Worm (Caenorhabditis elegans) whole organism, L3 larva: ENCODE data around the gene ttbk-4.

ENCODE experiments used
- R02D3.7 ChIP-seq: fragments of 150-350 bp; optimal IDR thresholded peaks from 2 replicates; lab custom pipeline; 2014; ENCODE audit warnings: missing biosample characterization, missing genetic modification characterization
- ZK546.5 ChIP-seq: sonication (generic microtip); optimal IDR thresholded peaks from 2 replicates; lab custom pipeline; 2017; ENCODE audit warnings: missing biosample characterization, missing genetic modification characterization
- aly-2 ChIP-seq: fragments of 150-350 bp; optimal IDR thresholded peaks from 2 replicates; lab custom pipeline; 2014; ENCODE audit warnings: missing biosample characterization, missing genetic modification characterization
- ama-1 ChIP-seq: fragments of 150-350 bp; optimal IDR thresholded peaks from 2 replicates; lab custom pipeline; 2018
- ceh-82 ChIP-seq: fragments of 150-350 bp; optimal IDR thresholded peaks from 2 replicates; lab custom pipeline; 2014; ENCODE audit warnings: missing biosample characterization, missing genetic modification characterization
- ceh-9 ChIP-seq: sonication (generic microtip); optimal IDR thresholded peaks from 2 replicates; lab custom pipeline; 2018; ENCODE audit warnings: missing biosample characterization, missing genetic modification characterization
- daf-12 ChIP-seq: fragments of 150-350 bp; optimal IDR thresholded peaks from 2 replicates; lab custom pipeline; 2014; ENCODE audit warnings: missing biosample characterization, missing genetic modification reagents, missing genetic modification characterization
- egl-27 ChIP-seq: sonication (generic microtip); optimal IDR thresholded peaks from 4 replicates; lab custom pipeline; 2017; ENCODE audit warnings: missing biosample characterization, missing genetic modification reagents, missing genetic modification characterization
- elt-1 ChIP-seq: fragments of 150-350 bp; optimal IDR thresholded peaks from 2 replicates; lab custom pipeline; 2014; ENCODE audit warnings: missing biosample characterization, missing genetic modification characterization
- elt-2 ChIP-seq: sonication (generic microtip); optimal IDR thresholded peaks from 2 replicates; lab custom pipeline; 2016; ENCODE audit warnings: missing genetic modification reagents, mild to moderate bottlenecking, missing genetic modification characterization, missing compliant biosample characterization
- eor-1 ChIP-seq, 2 experiments: fragments of 150-350 bp; optimal IDR thresholded peaks; 2 replicates each; lab custom pipeline; 2014 to 2018; ENCODE audit warnings: missing biosample characterization in 2 of 2, missing genetic modification characterization in 2 of 2
- fkh-10 ChIP-seq: sonication (generic microtip); optimal IDR thresholded peaks from 2 replicates; lab custom pipeline; 2017; ENCODE audit warnings: missing biosample characterization, missing genetic modification reagents, missing genetic modification characterization
- fkh-2 ChIP-seq: fragments of 150-350 bp; optimal IDR thresholded peaks from 2 replicates; lab custom pipeline; 2014; ENCODE audit warnings: missing biosample characterization, missing genetic modification reagents, missing genetic modification characterization
- fos-1 ChIP-seq: fragments of 150-350 bp; optimal IDR thresholded peaks from 2 replicates; lab custom pipeline; 2014; ENCODE audit warnings: missing biosample characterization, missing genetic modification characterization
- hmg-11 ChIP-seq: sonication (generic microtip); optimal IDR thresholded peaks from 2 replicates; lab custom pipeline; 2016; ENCODE audit warnings: missing genetic modification characterization, missing compliant biosample characterization
- jun-1 ChIP-seq: fragments of 150-350 bp; optimal IDR thresholded peaks from 2 replicates; lab custom pipeline; 2014; ENCODE audit warnings: missing biosample characterization, missing genetic modification reagents, missing genetic modification characterization
- lin-15B ChIP-seq: fragments of 150-350 bp; optimal IDR thresholded peaks from 2 replicates; lab custom pipeline; 2014; ENCODE audit warnings: missing biosample characterization, missing genetic modification characterization
- lin-39 ChIP-seq: fragments of 150-350 bp; optimal IDR thresholded peaks from 2 replicates; lab custom pipeline; 2018; ENCODE audit warnings: missing biosample characterization, missing genetic modification reagents, missing genetic modification characterization
- lsy-12 ChIP-seq: sonication (generic microtip); optimal IDR thresholded peaks from 2 replicates; lab custom pipeline; 2016; ENCODE audit warnings: mild to moderate bottlenecking, missing genetic modification characterization, missing compliant biosample characterization
- mml-1 ChIP-seq: fragments of 150-350 bp; sonication (generic microtip); optimal IDR thresholded peaks from 3 replicates; lab custom pipeline; 2014; ENCODE audit warnings: missing biosample characterization, missing genetic modification characterization
- nfya-1 ChIP-seq: sonication (generic microtip); optimal IDR thresholded peaks from 2 replicates; lab custom pipeline; 2017; ENCODE audit warnings: missing genetic modification characterization, mild to moderate bottlenecking, missing compliant biosample characterization, antibody characterized with exemption, moderate library complexity; ENCODE audit not compliant: insufficient read depth
- nhr-11 ChIP-seq: fragments of 150-350 bp; optimal IDR thresholded peaks from 2 replicates; lab custom pipeline; 2014; ENCODE audit warnings: missing biosample characterization, missing genetic modification characterization
- nhr-12 ChIP-seq: fragments of 150-350 bp; optimal IDR thresholded peaks from 2 replicates; lab custom pipeline; 2014; ENCODE audit warnings: missing biosample characterization, missing genetic modification characterization
- nhr-237 ChIP-seq: fragments of 150-350 bp; optimal IDR thresholded peaks from 2 replicates; lab custom pipeline; 2014; ENCODE audit warnings: missing biosample characterization, missing genetic modification characterization
- nhr-28 ChIP-seq: fragments of 150-350 bp; optimal IDR thresholded peaks from 2 replicates; lab custom pipeline; 2014; ENCODE audit warnings: missing biosample characterization, missing genetic modification characterization
- nhr-43 ChIP-seq: sonication (generic microtip); optimal IDR thresholded peaks from 2 replicates; lab custom pipeline; 2016; ENCODE audit warnings: mild to moderate bottlenecking, missing genetic modification characterization, missing compliant biosample characterization; ENCODE audit not compliant: poor library complexity, severe bottlenecking
- nhr-67 ChIP-seq: fragments of 150-350 bp; optimal IDR thresholded peaks from 2 replicates; lab custom pipeline; 2014; ENCODE audit warnings: missing biosample characterization, missing genetic modification characterization
- nhr-76 ChIP-seq: fragments of 150-350 bp; sonication (generic microtip); optimal IDR thresholded peaks from 5 replicates; lab custom pipeline; 2014; ENCODE audit warnings: missing biosample characterization, missing genetic modification characterization
- nhr-77 ChIP-seq: fragments of 150-350 bp; optimal IDR thresholded peaks from 2 replicates; lab custom pipeline; 2014; ENCODE audit warnings: missing biosample characterization, missing genetic modification characterization
- pha-4 ChIP-seq: fragments of 150-350 bp; optimal IDR thresholded peaks from 2 replicates; lab custom pipeline; 2014; ENCODE audit warnings: missing biosample characterization, missing genetic modification reagents, missing genetic modification characterization
- pqm-1 ChIP-seq: fragments of 150-350 bp; optimal IDR thresholded peaks from 2 replicates; lab custom pipeline; 2017; ENCODE audit warnings: missing biosample characterization, missing genetic modification characterization, inconsistent platforms
- unc-62 ChIP-seq: fragments of 150-350 bp; sonication (generic microtip); optimal IDR thresholded peaks from 4 replicates; lab custom pipeline; 2014; ENCODE audit warnings: missing biosample characterization, missing genetic modification reagents, missing genetic modification characterization
- zag-1 ChIP-seq: fragments of 150-350 bp; optimal IDR thresholded peaks from 2 replicates; lab custom pipeline; 2014; ENCODE audit warnings: missing biosample characterization, missing genetic modification characterization
- ztf-11 ChIP-seq: fragments of 150-350 bp; optimal IDR thresholded peaks from 2 replicates; lab custom pipeline; 2014; ENCODE audit warnings: missing biosample characterization, missing genetic modification characterization

The ttbk-4 gene

ce11 chrIV:10062728-10063127, 12.2 kb downstream of the ttbk-4 start, which contains the start of gene ipla-7:
ipla-7 (minus strand) TSS chrIV:10062849.
- peak; percentile 12 for TF ChIP-seq lin-15B (tag; lab: Kevin White, UChicago)
- TF ChIP-seq hmg-11 (tag; lab: Kevin White, UChicago), result peak; percentile 73
- TF ChIP-seq aly-2, result no peak
- peak; percentile 30 for TF ChIP-seq pqm-1 (tag; lab: Kevin White, UChicago)
- TF ChIP-seq eor-1 (tag; optimal IDR thresholded peaks at IDR 0.05; lab: Kevin White, UChicago), result no peak
- TF ChIP-seq nfya-1 (tag; lab: Kevin White, UChicago), result peak; percentile 67
- TF ChIP-seq ceh-9 (tag; lab: Kevin White, UChicago), result no peak
- peak; percentile 14 for TF ChIP-seq elt-2
- TF ChIP-seq fkh-10 (GFP tag; lab: Kevin White, UChicago), result peak; percentile 73
- peak; percentile 4 for TF ChIP-seq lin-39 (tag; lab: Kevin White, UChicago)

ce11 chrIV:10060795-10061194, 14.1 kb downstream of the ttbk-4 start:
- TF ChIP-seq elt-2, result peak; percentile 45
- TF ChIP-seq pha-4 (tag; lab: Kevin White, UChicago), result peak; percentile 28
- no peak for TF ChIP-seq fos-1 (tag; lab: Kevin White, UChicago)
- peak; percentile 3 for TF ChIP-seq pqm-1 (tag; lab: Kevin White, UChicago)

- TF ChIP-seq ZK546.5 (tag; lab: Kevin White, UChicago) (no peak), elt-1 (tag; lab: Kevin White, UChicago) (no peak), fos-1 (tag; lab: Kevin White, UChicago) (peak; percentile 52), R02D3.7 (tag; lab: Kevin White, UChicago) (no peak), elt-2 (peak; percentile 99), nhr-28 (tag; lab: Kevin White, UChicago) (no peak), jun-1 (tag; lab: Kevin White, UChicago) (peak; percentile 46), ceh-82 (tag; lab: Kevin White, UChicago) (no peak), hmg-11 (tag; lab: Kevin White, UChicago) (no peak), mml-1 (tag; lab: Kevin White, UChicago) (no peak), pha-4 (tag; lab: Kevin White, UChicago) (peak; percentile 42), pqm-1 (tag; lab: Kevin White, UChicago) (peak; percentile 99), nhr-77 (tag; lab: Kevin White, UChicago) (no peak), nhr-11 (tag; lab: Kevin White, UChicago) (no peak), fkh-2 (no peak), nhr-12 (tag; lab: Kevin White, UChicago) (no peak)
These were observed 15.8 kb downstream of the ttbk-4 start for ce11 chrIV:10059175-10059574.

- TF ChIP-seq daf-12 (tag; lab: Kevin White, UChicago) (no peak), unc-62 (no peak), eor-1 (tag; optimal IDR thresholded peaks at IDR 0.05; lab: Kevin White, UChicago) (no peak)
These were observed 18.8 kb downstream of the ttbk-4 start, which contains the start of gene T04B2.7 for ce11 chrIV:10056138-10056537. T04B2.7 (minus strand) TSS chrIV:10056238.

- TF ChIP-seq fos-1 (tag; lab: Kevin White, UChicago) (no peak), egl-27 (no peak), unc-62 (no peak), daf-12 (tag; lab: Kevin White, UChicago) (no peak), nhr-76 (tag; lab: Kevin White, UChicago) (no peak), ama-1 (lab: Kevin White, UChicago) (no peak), nhr-67 (tag; lab: Kevin White, UChicago) (no peak), nhr-77 (tag; lab: Kevin White, UChicago) (no peak), nfya-1 (tag; lab: Kevin White, UChicago) (no peak), lsy-12 (tag; lab: Kevin White, UChicago) (no peak), nhr-237 (tag; lab: Kevin White, UChicago) (no peak), nhr-12 (tag; lab: Kevin White, UChicago) (no peak), zag-1 (no peak), mml-1 (tag; lab: Kevin White, UChicago) (no peak), nhr-43 (no peak), ztf-11 (tag; lab: Kevin White, UChicago) (no peak), nhr-28 (tag; lab: Kevin White, UChicago) (no peak)
These were observed 21.4 kb downstream of the ttbk-4 start, which contains the start of gene srv-12 for ce11 chrIV:10053550-10053949. srv-12 (minus strand) TSS chrIV:10053650.
